Fruit fly (Drosophila melanogaster): ENCODE data around the gene fzr.

fzr gene

dm6 chrX:4660642-4661252 lies 18.6 kb downstream of the fzr start:
- TF ChIP-seq ttk (optimal IDR thresholded peaks at IDR 0.05) (no peak), h (optimal IDR thresholded peaks at IDR 0.05) (no peak), insv (optimal IDR thresholded peaks at IDR 0.05) (no peak), psq (optimal IDR thresholded peaks at IDR 0.05) (no peak), Sin3A (optimal IDR thresholded peaks at IDR 0.05) (no peak), Myc (optimal IDR thresholded peaks at IDR 0.05) (no peak)

dm6 chrX:4657896-4658295 lies 21.4 kb downstream of the fzr start:
- TF ChIP-seq h (optimal IDR thresholded peaks at IDR 0.05) (no peak), insv (optimal IDR thresholded peaks at IDR 0.05) (no peak), Myc (optimal IDR thresholded peaks at IDR 0.05) (no peak), Sin3A (optimal IDR thresholded peaks at IDR 0.05) (no peak), ttk (optimal IDR thresholded peaks at IDR 0.05) (no peak), psq (optimal IDR thresholded peaks at IDR 0.05) (no peak)

- TF ChIP-seq insv (optimal IDR thresholded peaks at IDR 0.05) (no peak), h (optimal IDR thresholded peaks at IDR 0.05) (no peak), psq (optimal IDR thresholded peaks at IDR 0.05) (no peak), Myc (optimal IDR thresholded peaks at IDR 0.05) (no peak), Sin3A (optimal IDR thresholded peaks at IDR 0.05) (no peak), ttk (optimal IDR thresholded peaks at IDR 0.05) (no peak)
These were observed 24.9 kb downstream of the fzr start, which contains the start of gene CG15473 for dm6 chrX:4654397-4654796. Gene CG15473 (minus strand): TSS chrX:4654497.

dm6 chrX:4649751-4650150 lies 29.6 kb downstream of the fzr start, which contains the start of the genes Cbp80 and Torsin:
Gene Cbp80 (plus strand): TSS chrX:4650015.
Gene Torsin (minus strand): TSS chrX:4650032.
- TF ChIP-seq insv (optimal IDR thresholded peaks at IDR 0.05) = no peak
- no peak for TF ChIP-seq psq (optimal IDR thresholded peaks at IDR 0.05)
- TF ChIP-seq Myc (optimal IDR thresholded peaks at IDR 0.05) = no peak
- no peak for TF ChIP-seq h (optimal IDR thresholded peaks at IDR 0.05)
- no peak for TF ChIP-seq Sin3A (optimal IDR thresholded peaks at IDR 0.05)
- TF ChIP-seq ttk (optimal IDR thresholded peaks at IDR 0.05) = no peak

- TF ChIP-seq Sin3A (optimal IDR thresholded peaks at IDR 0.05) = no peak
- no peak for TF ChIP-seq insv (optimal IDR thresholded peaks at IDR 0.05)
- no peak for TF ChIP-seq Myc (optimal IDR thresholded peaks at IDR 0.05)
- no peak for TF ChIP-seq ttk (optimal IDR thresholded peaks at IDR 0.05)
- no peak for TF ChIP-seq psq (optimal IDR thresholded peaks at IDR 0.05)
- TF ChIP-seq h (optimal IDR thresholded peaks at IDR 0.05) = no peak
These were observed 31.9 kb downstream of the fzr start, which contains the start of the genes HLH4C and mRpL30 for dm6 chrX:4647316-4648046. Gene HLH4C (minus strand): TSS chrX:4647414. Gene mRpL30 (plus strand): TSS chrX:4647871.

- no peak for TF ChIP-seq Sin3A (optimal IDR thresholded peaks at IDR 0.05)
- no peak for TF ChIP-seq psq (optimal IDR thresholded peaks at IDR 0.05)
- TF ChIP-seq h (optimal IDR thresholded peaks at IDR 0.05) = no peak
- TF ChIP-seq ttk (optimal IDR thresholded peaks at IDR 0.05) = no peak
- no peak for TF ChIP-seq insv (optimal IDR thresholded peaks at IDR 0.05)
- no peak for TF ChIP-seq Myc (optimal IDR thresholded peaks at IDR 0.05)
These were observed 34.6 kb downstream of the fzr start, which contains the start of gene CG3062 for dm6 chrX:4644768-4645167. Gene CG3062 (minus strand): TSS chrX:4644868.

- no peak for TF ChIP-seq Sin3A (optimal IDR thresholded peaks at IDR 0.05)
- TF ChIP-seq Myc (optimal IDR thresholded peaks at IDR 0.05) = no peak
- TF ChIP-seq insv (optimal IDR thresholded peaks at IDR 0.05) = no peak
- TF ChIP-seq psq (optimal IDR thresholded peaks at IDR 0.05) = no peak
- no peak for TF ChIP-seq h (optimal IDR thresholded peaks at IDR 0.05)
- TF ChIP-seq ttk (optimal IDR thresholded peaks at IDR 0.05) = no peak
These were observed 35.5 kb downstream of the fzr start, which contains the start of gene CG3081 for dm6 chrX:4643887-4644286. Gene CG3081 (minus strand): TSS chrX:4643987.

- TF ChIP-seq h (optimal IDR thresholded peaks at IDR 0.05) = no peak
- no peak for TF ChIP-seq insv (optimal IDR thresholded peaks at IDR 0.05)
- no peak for TF ChIP-seq Sin3A (optimal IDR thresholded peaks at IDR 0.05)
- TF ChIP-seq Myc (optimal IDR thresholded peaks at IDR 0.05) = no peak
- TF ChIP-seq ttk (optimal IDR thresholded peaks at IDR 0.05) = no peak
- TF ChIP-seq psq (optimal IDR thresholded peaks at IDR 0.05) = no peak
These were observed 43.4 kb downstream of the fzr start, which contains the start of the genes Alms1a and pon for dm6 chrX:4635856-4636486. Gene Alms1a (minus strand): TSS chrX:4636004. Gene pon (plus strand): TSS chrX:4636318.

dm6 chrX:4630836-4631235 lies 48.5 kb downstream of the fzr start, which contains the start of gene Alms1b:
Gene Alms1b (minus strand): TSS chrX:4630936.
- TF ChIP-seq psq (optimal IDR thresholded peaks at IDR 0.05) = no peak
- no peak for TF ChIP-seq Sin3A (optimal IDR thresholded peaks at IDR 0.05)
- TF ChIP-seq h (optimal IDR thresholded peaks at IDR 0.05) = no peak
- no peak for TF ChIP-seq Myc (optimal IDR thresholded peaks at IDR 0.05)

dm6 chrX:4627160-4627559 lies 52.2 kb downstream of the fzr start:
- no peak for TF ChIP-seq insv (optimal IDR thresholded peaks at IDR 0.05)
- TF ChIP-seq Myc (optimal IDR thresholded peaks at IDR 0.05) = no peak
- no peak for TF ChIP-seq psq (optimal IDR thresholded peaks at IDR 0.05)
- no peak for TF ChIP-seq ttk (optimal IDR thresholded peaks at IDR 0.05)
- TF ChIP-seq Sin3A (optimal IDR thresholded peaks at IDR 0.05) = no peak
- TF ChIP-seq h (optimal IDR thresholded peaks at IDR 0.05) = no peak

- TF ChIP-seq h (optimal IDR thresholded peaks at IDR 0.05) = no peak
- no peak for TF ChIP-seq Sin3A (optimal IDR thresholded peaks at IDR 0.05)
- TF ChIP-seq ttk (optimal IDR thresholded peaks at IDR 0.05) = no peak
- no peak for TF ChIP-seq psq (optimal IDR thresholded peaks at IDR 0.05)
- TF ChIP-seq Myc (optimal IDR thresholded peaks at IDR 0.05) = no peak
- no peak for TF ChIP-seq insv (optimal IDR thresholded peaks at IDR 0.05)
These were observed 60.5 kb downstream of the fzr start for dm6 chrX:4618869-4619268.
